Worm (Caenorhabditis elegans) whole organism, late embryonic: ENCODE measurements around the gene npr-8.

Experiments used
- F13H6.1 ChIP-seq: sonication (generic microtip); optimal IDR thresholded peaks from 2 replicates; lab custom pipeline; 2016; ENCODE audit warnings: missing genetic modification characterization, missing compliant biosample characterization
- K09A11.1 ChIP-seq: sonication (generic microtip); optimal IDR thresholded peaks from 2 replicates; lab custom pipeline; 2017; ENCODE audit warnings: antibody characterized with exemption, mild to moderate bottlenecking, missing genetic modification characterization, missing compliant biosample characterization; ENCODE audit not compliant: insufficient read depth
- T23F11.4 ChIP-seq: fragments of 200-800 bp; sonication (Bioruptor generic); optimal IDR thresholded peaks from 2 replicates; lab custom pipeline; 2018; ENCODE audit warnings: mild to moderate bottlenecking, missing genetic modification characterization, missing compliant biosample characterization
- ama-1 ChIP-seq: fragments of 150-350 bp; optimal IDR thresholded peaks from 2 replicates; lab custom pipeline; 2014
- elt-2 ChIP-seq: sonication (generic microtip); optimal IDR thresholded peaks from 2 replicates; lab custom pipeline; 2016; ENCODE audit warnings: missing genetic modification reagents, missing genetic modification characterization, missing compliant biosample characterization
- elt-4 ChIP-seq: sonication (generic microtip); optimal IDR thresholded peaks from 2 replicates; lab custom pipeline; 2016; ENCODE audit warnings: missing genetic modification characterization, missing compliant biosample characterization
- nhr-11 ChIP-seq: fragments of 150-350 bp; optimal IDR thresholded peaks from 2 replicates; lab custom pipeline; 2014; ENCODE audit warnings: missing biosample characterization, missing genetic modification characterization
- pros-1 ChIP-seq: fragments of 150-350 bp; optimal IDR thresholded peaks from 2 replicates; lab custom pipeline; 2014; ENCODE audit warnings: missing biosample characterization, missing genetic modification reagents, missing genetic modification characterization
- sox-4 ChIP-seq: sonication (generic microtip); optimal IDR thresholded peaks from 2 replicates; lab custom pipeline; 2017; ENCODE audit warnings: mild to moderate bottlenecking, missing genetic modification characterization, inconsistent platforms, missing compliant biosample characterization

DNA sequence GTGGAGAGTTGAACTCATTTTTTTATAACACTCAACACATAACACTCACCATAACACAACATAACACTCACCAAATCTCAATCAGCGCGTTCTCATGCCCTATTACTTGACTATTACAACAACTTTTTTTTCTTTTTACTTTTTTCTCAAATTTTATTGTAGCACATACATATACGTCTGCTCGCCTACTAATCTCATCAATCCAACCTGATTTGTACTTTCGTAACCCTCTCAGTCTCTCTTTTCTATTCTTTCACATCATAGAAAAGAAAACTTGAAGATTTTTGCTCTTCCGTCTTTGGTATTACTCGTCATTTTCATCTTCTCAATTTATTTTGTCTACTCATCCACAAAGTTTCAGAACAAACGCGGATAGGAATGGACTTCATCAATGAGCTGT lies at the start of gene npr-8:
- TF ChIP-seq elt-4 (tag; lab: Kevin White, UChicago) (no peak), elt-2 (no peak), ama-1 (lab: Kevin White, UChicago) (no peak), nhr-11 (tag; lab: Kevin White, UChicago) (no peak), T23F11.4 (GFP tag; lab: Kevin White, UChicago) (no peak), F13H6.1 (tag; lab: Kevin White, UChicago) (no peak), pros-1 (tag; lab: Kevin White, UChicago) (no peak), K09A11.1 (tag; lab: Kevin White, UChicago) (no peak), sox-4 (tag; lab: Kevin White, UChicago) (no peak)
